Worm (Caenorhabditis elegans): ENCODE data around the gene T04A6.2.
"Not testable (repeated sequence)": the region's sequence is repeated elsewhere in the genome, so short reads cannot be mapped to it uniquely, and the experiment has no call there.

Gene T04A6.2

DNA sequence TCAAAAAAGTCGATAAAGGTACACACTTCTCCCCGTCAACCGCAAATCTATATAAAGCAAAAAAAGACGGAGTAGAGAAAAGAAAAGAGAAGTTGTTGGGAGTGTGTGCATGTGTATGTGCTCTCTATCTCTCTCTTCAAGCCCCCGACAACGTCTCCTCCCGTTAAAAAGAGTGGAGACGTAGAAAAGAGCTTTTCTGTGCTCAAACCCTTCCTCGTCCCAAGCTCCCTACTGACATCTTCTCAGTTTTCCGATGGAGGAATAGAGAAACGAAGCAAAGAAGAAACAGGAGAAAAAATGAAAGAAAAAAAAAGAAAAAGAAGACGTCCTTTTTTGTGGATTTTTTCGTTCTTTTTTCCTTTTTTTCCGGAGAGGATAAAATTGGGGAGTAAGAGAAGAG, 34.0 kb upstream of the T04A6.2 start:
- no peak for TF ChIP-seq hlh-1 (tag; optimal IDR thresholded peaks at IDR 0.05)
- TF ChIP-seq ces-1 (GFP tag; optimal IDR thresholded peaks at IDR 0.05) = peak; percentile 30
- no peak for TF ChIP-seq sptf-1 (tag; optimal IDR thresholded peaks at IDR 0.05)
- no peak for TF ChIP-seq pha-4 (tag; optimal IDR thresholded peaks at IDR 0.05)
- TF ChIP-seq cnd-1 (tag; optimal IDR thresholded peaks at IDR 0.05) = no peak
- TF ChIP-seq unc-62 (GFP tag; optimal IDR thresholded peaks at IDR 0.05) = no peak
- no peak for TF ChIP-seq elt-3 (tag; optimal IDR thresholded peaks at IDR 0.05)
- TF ChIP-seq lin-13 (tag; optimal IDR thresholded peaks at IDR 0.05) = no peak

ce11 chrIII:7582885-7583284, 31.7 kb upstream of the T04A6.2 start, which contains the start of gene R13A5.10:
Gene R13A5.10 (minus strand): TSS chrIII:7582985.
- TF ChIP-seq ceh-39 (tag; optimal IDR thresholded peaks at IDR 0.05) = no peak
- TF ChIP-seq mep-1 (tag; optimal IDR thresholded peaks at IDR 0.05) = no peak
- no peak for TF ChIP-seq pha-4 (tag; optimal IDR thresholded peaks at IDR 0.05)
- no peak for TF ChIP-seq nhr-237 (tag; optimal IDR thresholded peaks at IDR 0.05)
- TF ChIP-seq zip-8 (tag; optimal IDR thresholded peaks at IDR 0.05) = no peak
- TF ChIP-seq ztf-11 (tag; optimal IDR thresholded peaks at IDR 0.05) = no peak
- TF ChIP-seq flh-1 (GFP tag; optimal IDR thresholded peaks at IDR 0.05) = no peak
- no peak for TF ChIP-seq bed-3 (GFP tag; optimal IDR thresholded peaks at IDR 0.05)
- no peak for TF ChIP-seq M03D4.4 (tag; optimal IDR thresholded peaks at IDR 0.05)
- no peak for TF ChIP-seq tbx-8 (GFP tag; optimal IDR thresholded peaks at IDR 0.05)
- TF ChIP-seq unc-39 (tag; optimal IDR thresholded peaks at IDR 0.05) = no peak
- TF ChIP-seq drap-1 (GFP tag; optimal IDR thresholded peaks at IDR 0.05) = no peak

DNA sequence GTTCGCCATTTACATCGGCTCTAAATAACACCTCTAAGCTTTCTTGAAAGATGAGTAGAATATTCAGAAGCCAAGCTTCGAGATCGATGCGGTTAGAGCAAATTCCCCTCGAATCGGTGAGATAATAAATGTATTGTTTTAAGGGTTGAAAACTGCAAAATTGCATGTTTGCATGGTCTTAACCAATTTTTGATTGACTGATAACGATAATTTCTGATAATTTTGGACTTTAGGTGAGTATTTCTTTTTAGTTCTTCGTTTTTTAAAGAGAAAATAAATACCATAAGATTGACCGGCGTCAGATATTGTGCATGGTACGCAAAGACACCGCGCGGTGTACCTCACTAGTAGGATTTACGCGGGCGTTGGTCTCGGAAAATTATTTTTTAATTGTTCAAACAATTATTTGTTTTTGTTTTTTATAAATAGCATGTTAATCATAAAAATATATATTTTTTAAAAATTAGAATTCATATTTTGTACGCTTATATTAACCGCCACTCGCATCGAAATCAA, 30.4 kb upstream of the T04A6.2 start, which contains the start of gene cup-5:
Gene cup-5, plus strand, starts transcription at position 51 of the 516 bp plus-strand sequence.
- TF ChIP-seq ces-1 (GFP tag; optimal IDR thresholded peaks at IDR 0.05) = no peak
- TF ChIP-seq mep-1 (tag; optimal IDR thresholded peaks at IDR 0.05) = peak; percentile 29
- no peak for TF ChIP-seq ztf-11 (tag; optimal IDR thresholded peaks at IDR 0.05)
- no peak for TF ChIP-seq snpc-4 (tag; optimal IDR thresholded peaks at IDR 0.05)
- TF ChIP-seq lsy-2 (tag; optimal IDR thresholded peaks at IDR 0.05) = peak; percentile 67
- TF ChIP-seq elt-3 (tag; optimal IDR thresholded peaks at IDR 0.05) = no peak

- TF ChIP-seq sptf-1 (tag; optimal IDR thresholded peaks at IDR 0.05) (no peak), ceh-83 (GFP tag; optimal IDR thresholded peaks at IDR 0.05) (no peak), flh-1 (GFP tag; optimal IDR thresholded peaks at IDR 0.05) (no peak), tbx-8 (GFP tag; optimal IDR thresholded peaks at IDR 0.05) (no peak), lin-13 (tag; optimal IDR thresholded peaks at IDR 0.05) (no peak), blmp-1 (tag; optimal IDR thresholded peaks at IDR 0.05) (no peak), bed-3 (GFP tag; optimal IDR thresholded peaks at IDR 0.05) (no peak), nhr-28 (tag; optimal IDR thresholded peaks at IDR 0.05) (no peak), mep-1 (tag; optimal IDR thresholded peaks at IDR 0.05) (no peak), unc-62 (GFP tag; optimal IDR thresholded peaks at IDR 0.05) (no peak), nhr-237 (tag; optimal IDR thresholded peaks at IDR 0.05) (no peak)
These were observed 26.4 kb upstream of the T04A6.2 start, which contains the start of gene R13A5.15 for ce11 chrIII:7588214-7588613. Gene R13A5.15 (minus strand): TSS chrIII:7588314.

DNA sequence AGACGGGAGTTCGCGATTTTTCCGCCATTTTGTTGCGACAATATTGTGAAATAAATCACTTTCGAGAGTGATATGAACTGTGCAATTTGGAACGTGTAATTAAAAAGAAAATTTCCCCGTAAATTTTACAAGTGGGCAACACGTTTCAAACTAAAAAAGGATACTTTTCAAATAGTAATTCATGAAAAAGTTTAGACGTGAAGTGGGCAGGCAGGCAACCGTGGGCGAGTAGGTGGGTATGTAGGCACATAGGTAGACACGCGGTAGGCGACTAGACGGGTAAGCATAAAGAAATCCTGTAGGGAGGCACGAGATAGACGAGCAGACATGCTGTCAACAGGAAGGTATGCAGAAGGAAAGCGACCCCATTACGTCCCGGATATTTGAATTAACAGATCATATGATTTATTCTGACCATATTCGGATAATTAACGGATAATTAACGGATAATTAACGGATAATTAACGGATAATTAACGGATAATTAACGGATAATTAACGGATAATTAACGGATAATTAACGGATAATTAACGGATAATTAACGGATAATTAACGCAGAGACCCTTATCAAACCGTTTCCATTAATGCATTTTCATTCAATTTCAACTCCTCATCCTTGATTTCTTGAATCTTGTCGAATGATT, 21.2 kb upstream of the T04A6.2 start, which contains the start of gene R13A5.11:
Gene R13A5.11, minus strand, starts transcription at position 51 of the 644 bp plus-strand sequence.
- TF ChIP-seq ztf-11 (tag; optimal IDR thresholded peaks at IDR 0.05) (no peak), ceh-43 (GFP tag; optimal IDR thresholded peaks at IDR 0.05) (peak; percentile 84)

DNA sequence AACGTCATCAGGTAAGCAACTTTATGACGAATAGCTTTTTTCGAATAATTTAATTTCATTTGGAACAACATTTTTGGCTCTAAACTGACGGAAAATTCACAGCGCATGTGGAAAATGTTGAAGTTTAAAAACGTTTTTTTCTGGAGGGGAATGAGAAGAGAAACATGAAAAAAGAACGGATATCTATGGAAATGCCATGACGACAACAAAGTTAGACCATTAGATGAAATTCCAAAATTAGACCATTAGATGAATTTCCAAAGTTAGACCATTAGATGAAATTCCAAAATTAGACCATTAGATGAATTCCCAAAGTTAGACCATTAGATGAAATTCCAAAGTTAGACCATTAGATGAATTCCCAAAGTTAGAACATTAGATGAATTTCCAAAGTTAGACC, 20.1 kb upstream of the T04A6.2 start, which contains the start of gene Y80D4G.2:
Gene Y80D4G.2, minus strand, starts transcription at position 101 of the 400 bp plus-strand sequence.
- not testable (repeated sequence) for TF ChIP-seq unc-62 (GFP tag; optimal IDR thresholded peaks at IDR 0.05); ztf-11 (tag; optimal IDR thresholded peaks at IDR 0.05); ham-2 (GFP tag; optimal IDR thresholded peaks at IDR 0.05)

DNA sequence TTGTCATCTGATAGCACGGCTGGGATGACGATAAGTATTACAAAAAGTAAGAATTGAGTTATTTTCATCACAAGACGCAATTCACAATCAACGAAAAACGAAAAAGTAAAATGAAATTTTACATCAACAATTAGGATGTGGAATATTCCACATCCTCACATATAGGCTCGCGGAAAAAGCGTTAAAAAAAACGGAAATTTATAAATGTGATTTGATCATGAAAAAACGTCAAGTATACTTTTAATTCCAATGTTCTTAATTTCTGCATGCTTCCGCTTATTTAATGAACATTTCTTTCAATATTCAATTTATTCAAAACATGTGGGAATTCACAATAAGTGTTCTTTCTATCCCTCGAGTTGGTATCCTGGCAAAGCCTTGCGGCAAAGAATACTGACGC, 6.4 kb upstream of the T04A6.2 start, which contains the start of gene T04A6.3:
Gene T04A6.3, minus strand, starts transcription at position 101 of the 400 bp plus-strand sequence.
- TF ChIP-seq nhr-237 (tag; optimal IDR thresholded peaks at IDR 0.05) = no peak
- TF ChIP-seq nhr-2 (tag; optimal IDR thresholded peaks at IDR 0.05) = no peak
- no peak for TF ChIP-seq drap-1 (GFP tag; optimal IDR thresholded peaks at IDR 0.05)
- no peak for TF ChIP-seq nhr-76 (tag; optimal IDR thresholded peaks at IDR 0.05)
- TF ChIP-seq snpc-4 (tag; optimal IDR thresholded peaks at IDR 0.05) = no peak
- no peak for TF ChIP-seq mab-5 (tag; optimal IDR thresholded peaks at IDR 0.05)
- TF ChIP-seq nhr-28 (tag; optimal IDR thresholded peaks at IDR 0.05) = no peak
- no peak for TF ChIP-seq ceh-83 (GFP tag; optimal IDR thresholded peaks at IDR 0.05)
- no peak for TF ChIP-seq pha-4 (tag; optimal IDR thresholded peaks at IDR 0.05)
- no peak for TF ChIP-seq bed-3 (GFP tag; optimal IDR thresholded peaks at IDR 0.05)
- no peak for TF ChIP-seq ztf-11 (tag; optimal IDR thresholded peaks at IDR 0.05)
- no peak for TF ChIP-seq mep-1 (tag; optimal IDR thresholded peaks at IDR 0.05)
- no peak for TF ChIP-seq ceh-39 (tag; optimal IDR thresholded peaks at IDR 0.05)
- TF ChIP-seq unc-39 (tag; optimal IDR thresholded peaks at IDR 0.05) = no peak
- no peak for TF ChIP-seq zip-8 (tag; optimal IDR thresholded peaks at IDR 0.05)
- TF ChIP-seq flh-1 (GFP tag; optimal IDR thresholded peaks at IDR 0.05) = no peak
